Worm (Caenorhabditis elegans) whole organism, L4 larva: ENCODE data around the gene epg-6.

ENCODE experiments used
- F26F4.8 ChIP-seq: fragments of 200-800 bp; sonication (Bioruptor generic); conservative IDR thresholded peaks from 2 replicates; pipeline ENCODE4 v1.3.6; 2022; ENCODE audit warnings: missing genetic modification characterization, missing compliant biosample characterization
- F49E8.2 ChIP-seq: sonication (generic microtip); optimal IDR thresholded peaks from 2 replicates; lab custom pipeline; 2016; ENCODE audit warnings: missing compliant biosample characterization, mild to moderate bottlenecking, missing genetic modification characterization, borderline replicate concordance
- aha-1 ChIP-seq: fragments of 150-350 bp; peaks from one replicate; lab custom pipeline; 2014; ENCODE audit warnings: missing biosample characterization, missing genetic modification characterization
- aly-2 ChIP-seq: sonication (generic microtip); optimal IDR thresholded peaks from 2 replicates; lab custom pipeline; 2018; ENCODE audit warnings: missing biosample characterization, missing genetic modification characterization
- attf-4 ChIP-seq: sonication (generic microtip); optimal IDR thresholded peaks from 3 replicates; lab custom pipeline; 2017; ENCODE audit warnings: missing biosample characterization, missing genetic modification characterization
- ceh-62 ChIP-seq: sonication (generic microtip); optimal IDR thresholded peaks from 2 replicates; lab custom pipeline; 2017; ENCODE audit warnings: missing biosample characterization, missing genetic modification characterization
- ctbp-1 ChIP-seq: fragments of 200-800 bp; sonication (Bioruptor generic); IDR thresholded peaks from 2 replicates; pipeline ENCODE4 v1.3.6; 2022; ENCODE audit warnings: missing genetic modification reagents, missing genetic modification characterization, missing compliant biosample characterization
- daf-19 ChIP-seq: fragments of 200-800 bp; sonication (Bioruptor generic); conservative IDR thresholded peaks from 2 replicates; pipeline ENCODE4 v1.3.6; 2022; ENCODE audit warnings: missing genetic modification characterization, missing compliant biosample characterization
- dmd-6 ChIP-seq: fragments of 200-800 bp; sonication (Bioruptor generic); IDR thresholded peaks from 2 replicates; pipeline ENCODE4 v1.3.6; 2022; ENCODE audit warnings: missing genetic modification reagents, missing genetic modification characterization, missing compliant biosample characterization
- dpl-1 ChIP-seq: fragments of 150-350 bp; optimal IDR thresholded peaks from 2 replicates; lab custom pipeline; 2014; ENCODE audit warnings: missing biosample characterization, missing genetic modification reagents, missing genetic modification characterization
- egl-43 ChIP-seq: fragments of 200-800 bp; sonication (Bioruptor generic); IDR thresholded peaks from 2 replicates; pipeline ENCODE4 v1.3.6; 2022; ENCODE audit warnings: missing genetic modification reagents, missing genetic modification characterization, missing compliant biosample characterization
- fos-1 ChIP-seq: fragments of 150-350 bp; optimal IDR thresholded peaks from 2 replicates; lab custom pipeline; 2014; ENCODE audit warnings: missing biosample characterization, missing genetic modification characterization
- gei-8 ChIP-seq: fragments of 200-800 bp; sonication (Bioruptor generic); optimal IDR thresholded peaks from 2 replicates; lab custom pipeline; 2018; ENCODE audit warnings: mild to moderate bottlenecking, missing genetic modification characterization, missing compliant biosample characterization
- lin-1 ChIP-seq: fragments of 200-800 bp; sonication (Bioruptor generic); IDR thresholded peaks from 2 replicates; pipeline ENCODE4 v1.3.6; 2022; ENCODE audit warnings: missing genetic modification reagents, missing genetic modification characterization, missing compliant biosample characterization
- lin-29 ChIP-seq: fragments of 200-800 bp; sonication (Bioruptor generic); IDR thresholded peaks from 2 replicates; pipeline ENCODE4 v1.3.6; 2022; ENCODE audit warnings: missing genetic modification reagents, missing genetic modification characterization, missing compliant biosample characterization
- lin-38 ChIP-seq: fragments of 200-800 bp; sonication (Bioruptor generic); IDR thresholded peaks from 2 replicates; pipeline ENCODE4 v1.3.6; 2022; ENCODE audit warnings: missing genetic modification reagents, missing genetic modification characterization, missing compliant biosample characterization
- lsy-2 ChIP-seq, 2 experiments: fragments of 150-350 bp in 1 of 2; sonication (generic microtip) in 1 of 2; optimal IDR thresholded peaks; 2 replicates each; lab custom pipeline; 2014 to 2017; ENCODE audit warnings: missing biosample characterization in 2 of 2, missing genetic modification characterization in 2 of 2
- mes-2 ChIP-seq: sonication (generic microtip); optimal IDR thresholded peaks from 2 replicates; lab custom pipeline; 2016; ENCODE audit warnings: missing genotype, mild to moderate bottlenecking, missing genetic modification characterization, missing compliant biosample characterization; ENCODE audit not compliant: poor library complexity, severe bottlenecking
- nhr-237 ChIP-seq: sonication (generic microtip); optimal IDR thresholded peaks from 2 replicates; lab custom pipeline; 2017; ENCODE audit warnings: missing biosample characterization, missing genetic modification characterization
- pha-4 ChIP-seq, 2 experiments: fragments of 150-350 bp in 1 of 2; fragments of 200-800 bp in 1 of 2; sonication (Bioruptor generic) in 1 of 2; IDR thresholded peaks in 1 of 2; optimal IDR thresholded peaks in 1 of 2; 2 replicates each; pipeline versions ENCODE4 v1.3.6 to Lab custom; 2014 to 2022; ENCODE audit warnings: missing genetic modification characterization in 2 of 2, missing genetic modification reagents in 2 of 2, missing biosample characterization in 1 of 2, missing compliant biosample characterization in 1 of 2
- saeg-2 ChIP-seq: fragments of 200-800 bp; sonication (Bioruptor generic); IDR thresholded peaks from 2 replicates; pipeline ENCODE4 v1.3.6; 2022; ENCODE audit warnings: missing genetic modification reagents, missing genetic modification characterization, missing compliant biosample characterization
- set-16 ChIP-seq: fragments of 200-800 bp; sonication (Bioruptor generic); IDR thresholded peaks from 2 replicates; pipeline ENCODE4 v1.3.6; 2022; ENCODE audit warnings: missing genetic modification reagents, missing genetic modification characterization, missing compliant biosample characterization
- skn-1 ChIP-seq: fragments of 150-350 bp; optimal IDR thresholded peaks from 2 replicates; lab custom pipeline; 2014; ENCODE audit warnings: missing biosample characterization, missing genetic modification characterization
- snpc-1.2 ChIP-seq: fragments of 200-800 bp; sonication (Bioruptor generic); IDR thresholded peaks from 2 replicates; pipeline ENCODE4 v1.3.6; 2022; ENCODE audit warnings: missing genetic modification reagents, missing genetic modification characterization, missing compliant biosample characterization
- tag-97 ChIP-seq: fragments of 200-800 bp; sonication (Bioruptor generic); IDR thresholded peaks from 2 replicates; pipeline ENCODE4 v1.3.6; 2022; ENCODE audit warnings: missing genetic modification characterization, missing compliant biosample characterization
- unc-130 ChIP-seq: sonication (generic microtip); optimal IDR thresholded peaks from 2 replicates; lab custom pipeline; 2016; ENCODE audit warnings: missing genetic modification reagents, missing genetic modification characterization, missing compliant biosample characterization
- unc-62 ChIP-seq, 3 experiments: fragments of 150-350 bp in 1 of 3; sonication (generic microtip); optimal IDR thresholded peaks in 2 of 3; peaks in 1 of 3; 1 replicate in 1 of 3; 2 replicates in 2 of 3; lab custom pipeline; 2014 to 2017; ENCODE audit warnings: missing biosample characterization in 3 of 3, missing genetic modification characterization in 3 of 3, missing genetic modification reagents in 3 of 3, missing genotype in 1 of 3

epg-6 gene

ce11 chrIII:10592074-10592473 is 7.9 kb downstream of the epg-6 start:
- TF ChIP-seq ceh-62: no peak
- TF ChIP-seq dpl-1 (GFP tag; lab: Kevin White, UChicago): no peak
- peak; percentile 30 for TF ChIP-seq aha-1 (tag; lab: Kevin White, UChicago)
- TF ChIP-seq set-16 (GFP tag; lab: Robert Waterston, UW): peak; percentile 63
- TF ChIP-seq F49E8.2 (tag; lab: Kevin White, UChicago): no peak
- TF ChIP-seq lsy-2 (tag; optimal IDR thresholded peaks at IDR 0.05; lab: Kevin White, UChicago): no peak
- no peak for TF ChIP-seq F26F4.8 (GFP tag; lab: Robert Waterston, UW)
- no peak for TF ChIP-seq fos-1 (tag; lab: Kevin White, UChicago)
- TF ChIP-seq skn-1 (tag; lab: Kevin White, UChicago): no peak
- no peak for TF ChIP-seq gei-8 (GFP tag; lab: Kevin White, UChicago)

ce11 chrIII:10586243-10586642 is 13.7 kb downstream of the epg-6 start, which contains the start of gene Y45F3A.5:
Gene Y45F3A.5 (minus strand): TSS chrIII:10586343.
- TF ChIP-seq pha-4 (GFP tag; IDR thresholded peaks at IDR 0.05; lab: Robert Waterston, UW) (no peak), pha-4 (tag; optimal IDR thresholded peaks at IDR 0.05; lab: Kevin White, UChicago) (no peak), attf-4 (tag; lab: Kevin White, UChicago) (no peak), tag-97 (GFP tag; lab: Robert Waterston, UW) (no peak), saeg-2 (GFP tag; lab: Robert Waterston, UW) (no peak), dmd-6 (GFP tag; lab: Robert Waterston, UW) (no peak), snpc-1.2 (no peak), lin-1 (GFP tag; lab: Robert Waterston, UW) (no peak)

DNA sequence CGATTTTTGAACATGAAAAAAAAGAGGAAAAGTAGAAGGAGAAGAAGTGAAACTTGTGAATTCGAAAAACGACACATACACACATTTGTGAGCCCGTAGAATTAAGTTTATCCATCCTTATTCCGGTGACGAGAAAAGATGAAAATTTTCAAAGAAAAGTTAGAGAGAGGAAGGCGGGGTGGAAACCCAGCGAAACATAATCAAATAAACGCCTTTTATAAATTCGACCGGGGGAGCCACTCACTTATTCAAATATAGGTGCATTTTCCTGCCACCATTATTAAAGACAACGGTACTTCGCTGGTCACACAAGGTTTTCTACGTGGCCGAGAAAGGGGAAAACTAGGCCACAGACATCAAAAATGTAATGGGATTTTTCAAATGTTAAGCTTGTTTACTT is 16.5 kb downstream of the epg-6 start:
- TF ChIP-seq nhr-237 (no peak), ctbp-1 (GFP tag; lab: Robert Waterston, UW) (0 out of 2 replicates have a peak, but pooled peaks have one; percentile 37)

DNA sequence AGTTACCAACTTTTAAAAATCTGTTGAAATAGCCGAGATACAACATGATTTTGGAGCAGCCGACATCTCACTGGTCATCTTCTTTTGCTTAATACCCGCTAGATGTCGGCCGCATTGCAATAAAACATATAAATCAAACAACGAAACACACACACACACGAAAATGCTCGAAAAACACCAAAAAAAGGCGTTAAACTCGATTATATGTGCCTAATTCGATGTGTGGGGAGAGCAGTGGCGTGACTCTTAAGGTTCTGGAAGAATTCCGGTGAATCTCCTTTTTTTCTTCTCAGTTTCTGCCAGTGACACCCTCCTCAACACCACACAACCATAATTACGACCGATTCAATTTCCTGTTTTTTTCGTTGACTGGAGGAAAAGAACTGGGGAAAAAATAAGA is 19.8 kb downstream of the epg-6 start:
- TF ChIP-seq aha-1 (tag; lab: Kevin White, UChicago) (peak; percentile 71), saeg-2 (GFP tag; lab: Robert Waterston, UW) (no peak)

ce11 chrIII:10578873-10579272 is 21.1 kb downstream of the epg-6 start:
- TF ChIP-seq mes-2 (tag; lab: Kevin White, UChicago) (no peak), egl-43 (GFP tag; lab: Robert Waterston, UW) (no peak), daf-19 (no peak)
- TF ChIP-seq, all 104 proteins: peak for 0

- TF ChIP-seq unc-62 (GFP tag; optimal IDR thresholded peaks at IDR 0.05 in 1 of 2; lab: Kevin White, UChicago) (peak in 1 of 2 experiments; percentile 72), unc-62 (tag; optimal IDR thresholded peaks at IDR 0.05; lab: Kevin White, UChicago) (no peak), aly-2 (tag; lab: Kevin White, UChicago) (no peak), lsy-2 (tag; optimal IDR thresholded peaks at IDR 0.05; lab: Kevin White, UChicago) (no peak), unc-130 (GFP tag; lab: Kevin White, UChicago) (no peak), lin-29 (GFP tag; lab: Robert Waterston, UW) (no peak)
Observed at ce11 chrIII:10577782-10578181, 22.2 kb downstream of the epg-6 start.

DNA sequence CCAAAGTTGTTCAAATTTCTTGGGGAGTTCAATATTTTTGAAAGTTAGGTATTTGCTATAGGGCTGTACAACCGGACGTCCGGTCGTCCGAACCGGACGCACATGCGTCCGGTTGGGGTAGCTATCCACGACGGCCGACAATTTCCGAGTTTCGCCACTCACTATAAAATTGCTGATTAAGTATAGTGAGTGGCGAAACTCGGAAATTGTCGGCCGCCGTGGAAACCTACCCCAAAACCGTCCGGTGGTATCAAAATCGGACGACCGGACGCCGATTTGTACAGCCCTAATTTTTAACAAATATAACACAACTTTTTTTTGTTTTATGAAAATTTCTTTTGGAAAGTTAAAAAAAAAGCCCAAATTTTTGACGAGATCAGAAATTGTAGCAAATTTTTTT is 23.7 kb downstream of the epg-6 start:
- TF ChIP-seq lin-38 (GFP tag; lab: Robert Waterston, UW): 0 out of 2 replicates have a peak, but pooled peaks have one; percentile 24
